Fruit fly (Drosophila melanogaster) whole organism, embryonic: ENCODE measurements around the gene P5cr-2.

Source experiments
- C15 ChIP-seq: fragments of 200-800 bp; sonication (Bioruptor generic); IDR thresholded peaks from 3 replicates; pipeline ENCODE4 v1.3.6; 2022; ENCODE audit warnings: missing biosample characterization, missing genetic modification characterization
- CG10431 ChIP-seq: fragments of 200-800 bp; sonication (Bioruptor generic); optimal IDR thresholded peaks from 3 replicates; lab custom pipeline; 2018; ENCODE audit warnings: missing biosample characterization, mild to moderate bottlenecking, missing genetic modification characterization
- CG11504 ChIP-seq: fragments of 200-800 bp; sonication (Bioruptor generic); optimal IDR thresholded peaks from 3 replicates; lab custom pipeline; 2019; ENCODE audit warnings: missing biosample characterization, mild to moderate bottlenecking, missing genetic modification characterization, moderate library complexity
- CG12071 ChIP-seq: fragments of 200-800 bp; sonication (Bioruptor generic); optimal IDR thresholded peaks from 3 replicates; lab custom pipeline; 2018; ENCODE audit warnings: missing biosample characterization, mild to moderate bottlenecking, missing genetic modification characterization
- CG13775 ChIP-seq: fragments of 200-800 bp; sonication (Bioruptor generic); optimal IDR thresholded peaks from 3 replicates; lab custom pipeline; 2017; ENCODE audit warnings: missing biosample characterization, mild to moderate bottlenecking, missing genetic modification characterization
- CG15479 ChIP-seq: fragments of 200-800 bp; sonication (Bioruptor generic); optimal IDR thresholded peaks from 3 replicates; lab custom pipeline; 2019; ENCODE audit warnings: missing biosample characterization, mild to moderate bottlenecking, missing genetic modification characterization, moderate library complexity
- CG16863 ChIP-seq: fragments of 200-800 bp; sonication (Bioruptor generic); optimal IDR thresholded peaks from 3 replicates; lab custom pipeline; 2016; ENCODE audit warnings: missing biosample characterization, missing genetic modification characterization
- CG17186 ChIP-seq: fragments of 200-800 bp; sonication (Bioruptor generic); optimal IDR thresholded peaks from 3 replicates; lab custom pipeline; 2017; ENCODE audit warnings: missing biosample characterization, missing genetic modification reagents, missing genetic modification characterization
- CG17829 ChIP-seq: fragments of 200-800 bp; optimal IDR thresholded peaks from 2 replicates; lab custom pipeline; 2019; ENCODE audit warnings: missing biosample characterization, mild to moderate bottlenecking, missing genetic modification characterization, moderate library complexity
- CG1792 ChIP-seq: fragments of 200-800 bp; sonication (Bioruptor generic); optimal IDR thresholded peaks from 2 replicates; lab custom pipeline; 2016; ENCODE audit warnings: missing biosample characterization, missing genetic modification characterization
- CG3995 ChIP-seq: fragments of 200-800 bp; sonication (Bioruptor generic); optimal IDR thresholded peaks from 3 replicates; lab custom pipeline; 2016; ENCODE audit warnings: missing biosample characterization, missing genetic modification characterization
- CG4707 ChIP-seq: fragments of 200-800 bp; sonication (Bioruptor generic); optimal IDR thresholded peaks from 2 replicates; lab custom pipeline; 2018; ENCODE audit warnings: missing biosample characterization, mild to moderate bottlenecking, missing genetic modification characterization, moderate library complexity
- CG4730 ChIP-seq: fragments of 200-800 bp; sonication (Bioruptor generic); IDR thresholded peaks from 2 replicates; pipeline ENCODE4 v1.3.6; 2022; ENCODE audit warnings: missing biosample characterization, missing genetic modification characterization
- CG7839 ChIP-seq: fragments of 200-800 bp; sonication (Bioruptor generic); optimal IDR thresholded peaks from 3 replicates; lab custom pipeline; 2018; ENCODE audit warnings: missing biosample characterization, mild to moderate bottlenecking, missing genetic modification characterization, moderate library complexity
- CTCF ChIP-seq: fragments of 200-800 bp; sonication (Bioruptor generic); optimal IDR thresholded peaks from 2 replicates; lab custom pipeline; 2017; ENCODE audit warnings: missing biosample characterization, mild to moderate bottlenecking, missing genetic modification characterization, moderate library complexity
- Eip74EF ChIP-seq, 2 experiments: fragments of 200-800 bp in 1 of 2; fragments of >200 bp in 1 of 2; sonication (Bioruptor generic) in 1 of 2; optimal IDR thresholded peaks; 2 replicates each; lab custom pipeline; 2017 to 2019; ENCODE audit warnings: missing biosample characterization in 2 of 2, missing genetic modification characterization in 2 of 2, mild to moderate bottlenecking in 1 of 2, moderate library complexity in 1 of 2
- Ets97D ChIP-seq: fragments of 200-800 bp; sonication (Bioruptor generic); optimal IDR thresholded peaks from 3 replicates; lab custom pipeline; 2016; ENCODE audit warnings: missing biosample characterization, missing genetic modification characterization
- H15 ChIP-seq: fragments of 200-800 bp; sonication (Bioruptor generic); IDR thresholded peaks from 3 replicates; pipeline ENCODE4 v1.3.6; 2022; ENCODE audit warnings: missing biosample characterization, missing genetic modification characterization
- HLH54F ChIP-seq: fragments of 200-800 bp; sonication (Bioruptor generic); optimal IDR thresholded peaks from 3 replicates; lab custom pipeline; 2016; ENCODE audit warnings: missing biosample characterization, missing genetic modification characterization
- Hey ChIP-seq: fragments of 200-800 bp; sonication (Bioruptor generic); optimal IDR thresholded peaks from 3 replicates; lab custom pipeline; 2018; ENCODE audit warnings: missing biosample characterization, mild to moderate bottlenecking, missing genetic modification characterization
- NK7.1 ChIP-seq: fragments of 200-800 bp; sonication (Bioruptor generic); optimal IDR thresholded peaks from 3 replicates; lab custom pipeline; 2016; ENCODE audit warnings: missing biosample characterization, missing genetic modification characterization
- Oaz ChIP-seq: fragments of 200-800 bp; sonication (Bioruptor generic); IDR thresholded peaks from 2 replicates; pipeline ENCODE4 v1.3.6; 2022; ENCODE audit warnings: missing biosample characterization, missing genetic modification characterization
- Xbp1 ChIP-seq: fragments of 200-800 bp; sonication (Bioruptor generic); optimal IDR thresholded peaks from 3 replicates; lab custom pipeline; 2016; ENCODE audit warnings: missing biosample characterization, mild to moderate bottlenecking, missing genetic modification characterization
- ab ChIP-seq: fragments of 200-800 bp; sonication (Bioruptor generic); optimal IDR thresholded peaks from 2 replicates; lab custom pipeline; 2016; ENCODE audit warnings: missing biosample characterization, missing genetic modification characterization
- ap ChIP-seq: fragments of 200-800 bp; sonication (Bioruptor generic); IDR thresholded peaks from 2 replicates; pipeline ENCODE4 v1.3.6; 2022; ENCODE audit warnings: missing biosample characterization, missing genetic modification characterization
- br ChIP-seq: fragments of >200 bp; optimal IDR thresholded peaks from 2 replicates; lab custom pipeline; 2017
- caup ChIP-seq: fragments of 200-800 bp; sonication (Bioruptor generic); optimal IDR thresholded peaks from 3 replicates; lab custom pipeline; 2017; ENCODE audit warnings: missing biosample characterization, mild to moderate bottlenecking, missing genetic modification characterization, moderate library complexity; ENCODE audit not compliant: severe bottlenecking
- chif ChIP-seq, 2 experiments: fragments of 200-800 bp; sonication (Bioruptor generic); optimal IDR thresholded peaks; 3 replicates each; lab custom pipeline; 2016; ENCODE audit warnings: missing biosample characterization in 2 of 2, missing genetic modification characterization in 2 of 2
- chn ChIP-seq: fragments of 200-800 bp; sonication (Bioruptor generic); optimal IDR thresholded peaks from 2 replicates; lab custom pipeline; 2016; ENCODE audit warnings: missing biosample characterization, missing genetic modification characterization
- ci ChIP-seq: fragments of 200-800 bp; sonication (Bioruptor generic); IDR thresholded peaks from 3 replicates; pipeline ENCODE4 v1.3.6; 2022; ENCODE audit warnings: missing biosample characterization, missing genetic modification characterization
- crol ChIP-seq: fragments of 200-800 bp; sonication (Bioruptor generic); IDR thresholded peaks from 2 replicates; pipeline ENCODE4 v1.3.6; 2022; ENCODE audit warnings: missing biosample characterization, missing genetic modification characterization
- ems ChIP-seq: fragments of 200-800 bp; sonication (Bioruptor generic); optimal IDR thresholded peaks from 3 replicates; lab custom pipeline; 2016; ENCODE audit warnings: missing biosample characterization, missing genetic modification characterization
- en ChIP-seq: fragments of 200-800 bp; sonication (Bioruptor generic); optimal IDR thresholded peaks from 2 replicates; lab custom pipeline; 2016; ENCODE audit warnings: missing biosample characterization, missing genetic modification characterization
- gcm ChIP-seq: fragments of 200-800 bp; sonication (Bioruptor generic); optimal IDR thresholded peaks from 2 replicates; lab custom pipeline; 2019; ENCODE audit warnings: missing biosample characterization, mild to moderate bottlenecking, missing genetic modification characterization, moderate library complexity
- hkb ChIP-seq, 2 experiments: fragments of 200-800 bp in 1 of 2; fragments of >200 bp in 1 of 2; sonication (Bioruptor generic) in 1 of 2; IDR thresholded peaks in 1 of 2; optimal IDR thresholded peaks in 1 of 2; 2 replicates each; pipeline versions ENCODE4 v1.3.6 to Lab custom; 2017 to 2022; ENCODE audit warnings: missing biosample characterization in 1 of 2, missing genetic modification characterization in 1 of 2
- kni ChIP-seq: fragments of 200-800 bp; sonication (Bioruptor generic); optimal IDR thresholded peaks from 3 replicates; lab custom pipeline; 2017; ENCODE audit warnings: mild to moderate bottlenecking, missing biosample characterization, missing genetic modification reagents, missing genetic modification characterization
- lilli ChIP-seq: fragments of 200-800 bp; sonication (Bioruptor generic); optimal IDR thresholded peaks from 3 replicates; lab custom pipeline; 2016; ENCODE audit warnings: missing biosample characterization, missing genetic modification characterization
- nau ChIP-seq: fragments of 200-800 bp; sonication (Bioruptor generic); optimal IDR thresholded peaks from 3 replicates; lab custom pipeline; 2017; ENCODE audit warnings: missing biosample characterization, mild to moderate bottlenecking, missing genetic modification characterization, missing genetic modification reagents
- odd ChIP-seq: fragments of 200-800 bp; sonication (Bioruptor generic); optimal IDR thresholded peaks from 2 replicates; lab custom pipeline; 2017; ENCODE audit warnings: missing biosample characterization, mild to moderate bottlenecking, missing genetic modification characterization
- onecut ChIP-seq: fragments of 200-800 bp; sonication (Bioruptor generic); IDR thresholded peaks from 2 replicates; pipeline ENCODE4 v1.3.6; 2022; ENCODE audit warnings: missing biosample characterization, missing genetic modification characterization
- pan ChIP-seq, 4 experiments: fragments of >200 bp in 3 of 4; fragments of 200-800 bp in 1 of 4; sonication (Bioruptor generic) in 1 of 4; optimal IDR thresholded peaks in 3 of 4; IDR thresholded peaks in 1 of 4; 2 replicates each; pipeline versions ENCODE4 v1.3.6 to Lab custom; 2017 to 2022; ENCODE audit warnings: missing biosample characterization in 2 of 4, missing genetic modification characterization in 2 of 4, mixed read lengths in 1 of 4
- pfk ChIP-seq: fragments of 200-800 bp; sonication (Bioruptor generic); optimal IDR thresholded peaks from 2 replicates; lab custom pipeline; 2018; ENCODE audit warnings: missing biosample characterization, mild to moderate bottlenecking, missing genetic modification characterization, moderate library complexity
- rib ChIP-seq: fragments of 200-800 bp; sonication (Bioruptor generic); IDR thresholded peaks from 2 replicates; pipeline ENCODE4 v1.3.6; 2022; ENCODE audit warnings: missing biosample characterization, missing genetic modification characterization
- sim ChIP-seq: fragments of 200-800 bp; sonication (Bioruptor generic); IDR thresholded peaks from 2 replicates; pipeline ENCODE4 v1.3.6; 2022; ENCODE audit warnings: missing biosample characterization, missing genetic modification characterization
- sima ChIP-seq: fragments of 200-800 bp; sonication (Bioruptor generic); optimal IDR thresholded peaks from 2 replicates; lab custom pipeline; 2016; ENCODE audit warnings: missing biosample characterization, missing genetic modification characterization
- slou ChIP-seq: fragments of 200-800 bp; sonication (Bioruptor generic); optimal IDR thresholded peaks from 3 replicates; lab custom pipeline; 2016; ENCODE audit warnings: missing biosample characterization, missing genetic modification characterization
- tin ChIP-seq: fragments of 200-800 bp; sonication (Bioruptor generic); optimal IDR thresholded peaks from 3 replicates; lab custom pipeline; 2016; ENCODE audit warnings: missing biosample characterization, missing genetic modification characterization
- tx ChIP-seq: fragments of 200-800 bp; sonication (Bioruptor generic); optimal IDR thresholded peaks from 2 replicates; lab custom pipeline; 2016; ENCODE audit warnings: missing biosample characterization, missing genetic modification characterization
- zfh1 ChIP-seq: fragments of 200-800 bp; sonication (Bioruptor generic); IDR thresholded peaks from 3 replicates; pipeline ENCODE4 v1.3.6; 2022; ENCODE audit warnings: missing biosample characterization, missing genetic modification characterization

Gene P5cr-2

DNA sequence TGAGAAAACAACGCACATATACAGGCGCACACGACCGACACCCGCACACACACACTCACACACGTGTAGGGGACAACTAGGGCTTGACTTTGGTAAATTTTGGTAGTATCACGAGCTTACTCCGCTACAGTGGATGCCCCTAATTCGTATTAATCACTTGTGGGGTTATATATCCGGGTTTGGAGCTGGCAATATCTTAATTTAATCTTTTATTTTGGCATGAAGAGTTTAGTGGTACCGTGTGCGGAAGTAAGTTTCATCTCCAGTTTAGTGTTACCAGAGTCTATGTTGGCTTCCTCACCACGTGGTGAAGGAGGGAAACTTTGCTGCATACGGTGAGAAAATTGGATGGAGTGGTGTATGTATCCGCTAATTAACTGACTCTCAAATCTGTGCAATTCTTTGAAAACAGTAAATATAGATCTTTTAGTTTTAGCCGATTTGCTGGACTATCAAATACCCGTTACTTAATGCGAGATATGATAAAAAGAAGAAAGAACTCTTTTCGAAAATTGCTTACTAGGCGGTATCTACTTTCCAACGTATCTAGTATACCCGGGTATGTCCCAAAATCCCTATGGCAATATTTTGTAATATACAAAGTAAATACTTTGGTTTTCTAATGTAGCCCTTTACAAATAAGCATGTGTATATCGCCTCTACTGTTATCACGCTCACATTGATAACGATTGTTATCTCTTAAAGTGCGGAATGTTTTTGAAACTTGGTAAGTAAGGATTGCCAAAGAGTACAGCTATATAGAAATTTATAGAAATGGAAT, at the start of gene P5cr-2, which contains the start of gene CG5823 (continued):
- TF ChIP-seq CG11504 (tag; lab: Kevin White, UChicago): peak; percentile 47
- TF ChIP-seq br (lab: Kevin White, UChicago): no peak
- TF ChIP-seq rib (GFP tag; lab: Robert Waterston, UW): no peak
- peak; percentile 85; the same call in 2 of the 3 replicates for TF ChIP-seq ci (GFP tag; lab: Robert Waterston, UW)
- no peak for TF ChIP-seq CG7839 (tag; lab: Kevin White, UChicago)
- peak; percentile 25 for TF ChIP-seq CG17186 (GFP tag; lab: Kevin White, UChicago)
- peak; percentile 21 for TF ChIP-seq ems (GFP tag; lab: Kevin White, UChicago)
- peak; percentile 43 for TF ChIP-seq CG17829
- no peak for TF ChIP-seq sima
- peak; percentile 27 for TF ChIP-seq hkb (optimal IDR thresholded peaks at IDR 0.05; lab: Kevin White, UChicago)
- no peak; the same call in none of the 2 replicates for TF ChIP-seq hkb (GFP tag; IDR thresholded peaks at IDR 0.05; lab: Robert Waterston, UW)
- peak; percentile 52 for TF ChIP-seq pfk (GFP tag; lab: Kevin White, UChicago)
- TF ChIP-seq HLH54F (GFP tag; lab: Kevin White, UChicago): peak; percentile 71
- TF ChIP-seq slou: no peak
- TF ChIP-seq CG16863: peak; percentile 76
- TF ChIP-seq ab: no peak
- no peak for TF ChIP-seq Eip74EF (GFP tag; optimal IDR thresholded peaks at IDR 0.05; lab: Kevin White, UChicago)
- TF ChIP-seq onecut (GFP tag; lab: Robert Waterston, UW): peak; percentile 64; the same call in 1 of the 2 replicates
- TF ChIP-seq crol (GFP tag; lab: Robert Waterston, UW): no peak
- TF ChIP-seq tin (GFP tag; lab: Kevin White, UChicago): peak; percentile 13
- TF ChIP-seq lilli (GFP tag; lab: Kevin White, UChicago): peak; percentile 59
- peak; percentile 74 for TF ChIP-seq CG4707
- peak; percentile 65 for TF ChIP-seq CTCF (GFP tag; lab: Kevin White, UChicago)
- TF ChIP-seq kni (GFP tag; lab: Kevin White, UChicago): peak; percentile 91
- no peak for TF ChIP-seq zfh1
- TF ChIP-seq tx (GFP tag; lab: Kevin White, UChicago): peak; percentile 61
- peak; percentile 43 for TF ChIP-seq odd
- TF ChIP-seq CG10431 (GFP tag; lab: Kevin White, UChicago): peak; percentile 71
- no peak for TF ChIP-seq nau (GFP tag; lab: Kevin White, UChicago)
- peak; percentile 56 for TF ChIP-seq Hey
- peak; percentile 41 for TF ChIP-seq caup (GFP tag; lab: Kevin White, UChicago)
- TF ChIP-seq sim (GFP tag; lab: Robert Waterston, UW): no peak
- TF ChIP-seq H15 (GFP tag; lab: Robert Waterston, UW): no peak
- TF ChIP-seq chn: peak; percentile 19
- TF ChIP-seq Xbp1 (GFP tag; lab: Kevin White, UChicago): peak; percentile 33
- TF ChIP-seq Ets97D (GFP tag; lab: Kevin White, UChicago): peak; percentile 86
- TF ChIP-seq en: peak; percentile 41
- TF ChIP-seq NK7.1 (GFP tag; lab: Kevin White, UChicago): peak; percentile 22
- no peak for TF ChIP-seq gcm (GFP tag; lab: Kevin White, UChicago)
- peak; percentile 63 for TF ChIP-seq CG1792 (GFP tag; lab: Kevin White, UChicago)
- peak; percentile 71 for TF ChIP-seq CG12071 (GFP tag; lab: Kevin White, UChicago)
- peak; percentile 9 for TF ChIP-seq CG15479 (GFP tag; lab: Kevin White, UChicago)
- TF ChIP-seq chif (GFP tag; optimal IDR thresholded peaks at IDR 0.05; lab: Kevin White, UChicago): peak; percentile 14 to 52
- TF ChIP-seq C15 (GFP tag; lab: Robert Waterston, UW): no peak
- peak; percentile 50 for TF ChIP-seq CG13775 (GFP tag; lab: Kevin White, UChicago)
- TF ChIP-seq Oaz (GFP tag; lab: Robert Waterston, UW): 0 out of 2 replicates have a peak, but pooled peaks have one; percentile 7
- no peak for TF ChIP-seq CG3995 (GFP tag; lab: Kevin White, UChicago)
- TF ChIP-seq pan (optimal IDR thresholded peaks at IDR 0.05; lab: Kevin White, UChicago): no peak
- peak in 1 of 2 experiments; percentile 28 for TF ChIP-seq pan (GFP tag; optimal IDR thresholded peaks at IDR 0.05 in 1 of 2, IDR thresholded peaks at IDR 0.05 in 1 of 2)
- no peak for TF ChIP-seq CG4730 (GFP tag; lab: Robert Waterston, UW)
- no peak; the same call in 1 of the 2 replicates for TF ChIP-seq ap (GFP tag; lab: Robert Waterston, UW)
